Fruit fly (Drosophila melanogaster) whole organism, embryonic: ENCODE data around the gene PAPLA1.
A peak's percentile ranks its signal among the peaks of the same experiment; 100 is the strongest.

ENCODE experiments used
- Bteb2 ChIP-seq: fragments of 200-800 bp; sonication (Bioruptor generic); optimal IDR thresholded peaks from 2 replicates; lab custom pipeline; 2016; ENCODE audit warnings: missing biosample characterization, missing genetic modification characterization
- CG1024 ChIP-seq: fragments of 200-800 bp; sonication (Bioruptor generic); IDR thresholded peaks from 2 replicates; pipeline ENCODE4 v1.3.6; 2022; ENCODE audit warnings: missing biosample characterization, missing genetic modification characterization
- CG10979 ChIP-seq: fragments of 200-800 bp; sonication (Bioruptor generic); optimal IDR thresholded peaks from 2 replicates; lab custom pipeline; 2018; ENCODE audit warnings: missing biosample characterization, mild to moderate bottlenecking, missing genetic modification characterization, moderate library complexity
- CG11696 ChIP-seq: fragments of 200-800 bp; sonication (Bioruptor generic); IDR thresholded peaks from 2 replicates; pipeline ENCODE4 v1.3.6; 2022; ENCODE audit warnings: missing biosample characterization, missing genetic modification characterization
- CG12769 ChIP-seq: fragments of 200-800 bp; sonication (Bioruptor generic); optimal IDR thresholded peaks from 2 replicates; lab custom pipeline; 2019; ENCODE audit warnings: missing biosample characterization, mild to moderate bottlenecking, missing genetic modification characterization, moderate library complexity
- CG13775 ChIP-seq: fragments of 200-800 bp; sonication (Bioruptor generic); optimal IDR thresholded peaks from 3 replicates; lab custom pipeline; 2017; ENCODE audit warnings: missing biosample characterization, mild to moderate bottlenecking, missing genetic modification characterization
- CG14965 ChIP-seq: fragments of 200-800 bp; sonication (Bioruptor generic); optimal IDR thresholded peaks from 2 replicates; lab custom pipeline; 2016; ENCODE audit warnings: missing biosample characterization, missing genetic modification characterization, borderline replicate concordance
- CG15073 ChIP-seq: fragments of 200-800 bp; sonication (Bioruptor generic); optimal IDR thresholded peaks from 2 replicates; lab custom pipeline; 2016; ENCODE audit warnings: missing biosample characterization, missing genetic modification characterization
- CG17186 ChIP-seq: fragments of 200-800 bp; sonication (Bioruptor generic); optimal IDR thresholded peaks from 3 replicates; lab custom pipeline; 2017; ENCODE audit warnings: missing biosample characterization, missing genetic modification reagents, missing genetic modification characterization
- CG17361 ChIP-seq: fragments of 200-800 bp; sonication (Bioruptor generic); IDR thresholded peaks from 3 replicates; pipeline ENCODE4 v1.3.6; 2022; ENCODE audit warnings: missing biosample characterization, missing genetic modification characterization
- CG17829 ChIP-seq: fragments of 200-800 bp; optimal IDR thresholded peaks from 2 replicates; lab custom pipeline; 2019; ENCODE audit warnings: missing biosample characterization, mild to moderate bottlenecking, missing genetic modification characterization, moderate library complexity
- CG18011 ChIP-seq: fragments of 200-800 bp; sonication (Bioruptor generic); optimal IDR thresholded peaks from 2 replicates; lab custom pipeline; 2017; ENCODE audit warnings: missing biosample characterization, missing genetic modification characterization, mild to moderate bottlenecking, moderate library complexity, missing genotype
- CG18476 ChIP-seq: fragments of 200-800 bp; sonication (Bioruptor generic); optimal IDR thresholded peaks from 2 replicates; lab custom pipeline; 2016; ENCODE audit warnings: missing biosample characterization, mild to moderate bottlenecking, missing genetic modification characterization
- CG30431 ChIP-seq: fragments of 200-800 bp; sonication (Bioruptor generic); optimal IDR thresholded peaks from 2 replicates; lab custom pipeline; 2017; ENCODE audit warnings: missing biosample characterization, missing genetic modification characterization
- CG32532 ChIP-seq: fragments of 200-800 bp; sonication (Bioruptor generic); IDR thresholded peaks from 2 replicates; pipeline ENCODE4 v1.3.6; 2022; ENCODE audit warnings: missing biosample characterization, missing genetic modification characterization
- CG4282 ChIP-seq: fragments of 200-800 bp; sonication (Bioruptor generic); optimal IDR thresholded peaks from 2 replicates; lab custom pipeline; 2016; ENCODE audit warnings: missing biosample characterization, missing genetic modification characterization
- CG4730 ChIP-seq: fragments of 200-800 bp; sonication (Bioruptor generic); IDR thresholded peaks from 2 replicates; pipeline ENCODE4 v1.3.6; 2022; ENCODE audit warnings: missing biosample characterization, missing genetic modification characterization
- CG4854 ChIP-seq: fragments of 200-800 bp; sonication (Bioruptor generic); optimal IDR thresholded peaks from 2 replicates; lab custom pipeline; 2016; ENCODE audit warnings: missing biosample characterization, missing genetic modification characterization, inconsistent platforms
- CG6654 ChIP-seq: fragments of 200-800 bp; sonication (Bioruptor generic); optimal IDR thresholded peaks from 2 replicates; lab custom pipeline; 2017; ENCODE audit warnings: missing biosample characterization, mild to moderate bottlenecking, missing genetic modification characterization
- CG6791 ChIP-seq: fragments of 200-800 bp; sonication (Bioruptor generic); IDR thresholded peaks from 3 replicates; pipeline ENCODE4 v1.3.6; 2022; ENCODE audit warnings: missing biosample characterization, missing genetic modification characterization; ENCODE audit not compliant: partially characterized antibody
- CG8388 ChIP-seq: fragments of 200-800 bp; sonication (Bioruptor generic); optimal IDR thresholded peaks from 2 replicates; lab custom pipeline; 2019; ENCODE audit warnings: missing biosample characterization, mild to moderate bottlenecking, missing genetic modification characterization, moderate library complexity
- HLHmδ ChIP-seq: fragments of 200-800 bp; sonication (Bioruptor generic); optimal IDR thresholded peaks from 2 replicates; lab custom pipeline; 2018; ENCODE audit warnings: missing biosample characterization, mild to moderate bottlenecking, missing genetic modification characterization, moderate library complexity
- Hand ChIP-seq: fragments of 200-800 bp; sonication (Bioruptor generic); optimal IDR thresholded peaks from 2 replicates; lab custom pipeline; 2017; ENCODE audit warnings: mild to moderate bottlenecking, missing biosample characterization, missing genetic modification reagents, missing genetic modification characterization
- Hr3 ChIP-seq: fragments of 200-800 bp; sonication (Bioruptor generic); optimal IDR thresholded peaks from 3 replicates; lab custom pipeline; 2016; ENCODE audit warnings: missing biosample characterization, missing genetic modification characterization
- Kr ChIP-seq: fragments of 200-800 bp; sonication (Bioruptor generic); optimal IDR thresholded peaks from 2 replicates; lab custom pipeline; 2017; ENCODE audit warnings: missing biosample characterization, mild to moderate bottlenecking, missing genetic modification characterization
- MBD-R2 ChIP-seq: fragments of 200-800 bp; sonication (Bioruptor generic); IDR thresholded peaks from 2 replicates; pipeline ENCODE4 v1.3.6; 2022; ENCODE audit warnings: missing biosample characterization, missing genetic modification characterization
- MTF-1 ChIP-seq: fragments of 200-800 bp; sonication (Bioruptor generic); optimal IDR thresholded peaks from 2 replicates; lab custom pipeline; 2018; ENCODE audit warnings: missing biosample characterization, mild to moderate bottlenecking, missing genetic modification characterization, borderline replicate concordance
- Meics ChIP-seq: fragments of 200-800 bp; sonication (Bioruptor generic); optimal IDR thresholded peaks from 2 replicates; lab custom pipeline; 2017; ENCODE audit warnings: missing biosample characterization, mild to moderate bottlenecking, missing genetic modification characterization
- Nf-YA ChIP-seq: fragments of 200-800 bp; sonication (Bioruptor generic); IDR thresholded peaks from 2 replicates; pipeline ENCODE4 v1.3.6; 2022; ENCODE audit warnings: missing biosample characterization, missing genetic modification characterization
- Optix ChIP-seq: fragments of 200-800 bp; sonication (Bioruptor generic); IDR thresholded peaks from 3 replicates; pipeline ENCODE4 v1.3.6; 2022; ENCODE audit warnings: missing biosample characterization, missing genetic modification characterization
- Ravus ChIP-seq: fragments of 200-800 bp; sonication (Bioruptor generic); IDR thresholded peaks from 2 replicates; pipeline ENCODE4 v1.3.6; 2022; ENCODE audit warnings: missing biosample characterization, missing genetic modification characterization
- Scr ChIP-seq: fragments of 200-800 bp; sonication (Bioruptor generic); IDR thresholded peaks from 2 replicates; pipeline ENCODE4 v1.3.6; 2022; ENCODE audit warnings: missing biosample characterization, missing genetic modification characterization; ENCODE audit not compliant: partially characterized antibody
- TFAM ChIP-seq: fragments of 200-800 bp; sonication (Bioruptor generic); optimal IDR thresholded peaks from 2 replicates; lab custom pipeline; 2017; ENCODE audit warnings: missing biosample characterization, missing genetic modification characterization, inconsistent platforms
- ara ChIP-seq: fragments of 200-800 bp; sonication (Bioruptor generic); IDR thresholded peaks from 2 replicates; pipeline ENCODE4 v1.3.6; 2022; ENCODE audit warnings: missing biosample characterization, missing genetic modification characterization
- bab2 ChIP-seq: fragments of 200-800 bp; sonication (Bioruptor generic); optimal IDR thresholded peaks from 2 replicates; lab custom pipeline; 2016; ENCODE audit warnings: missing biosample characterization, missing genetic modification characterization
- ci ChIP-seq: fragments of 200-800 bp; sonication (Bioruptor generic); IDR thresholded peaks from 3 replicates; pipeline ENCODE4 v1.3.6; 2022; ENCODE audit warnings: missing biosample characterization, missing genetic modification characterization
- crp ChIP-seq, 2 experiments: fragments of 200-800 bp; sonication (Bioruptor generic); optimal IDR thresholded peaks; 2 replicates in 1 of 2; 3 replicates in 1 of 2; lab custom pipeline; 2017; ENCODE audit warnings: missing biosample characterization in 2 of 2, missing genetic modification characterization in 2 of 2, mild to moderate bottlenecking in 1 of 2, moderate library complexity in 1 of 2
- dm ChIP-seq: fragments of 200-800 bp; sonication (Bioruptor generic); optimal IDR thresholded peaks from 3 replicates; lab custom pipeline; 2016; ENCODE audit warnings: missing biosample characterization, missing genetic modification characterization
- exex ChIP-seq: fragments of 200-800 bp; sonication (Bioruptor generic); optimal IDR thresholded peaks from 4 replicates; lab custom pipeline; 2018; ENCODE audit warnings: missing biosample characterization, mild to moderate bottlenecking, missing genetic modification characterization, moderate library complexity
- gce ChIP-seq: fragments of 200-800 bp; sonication (Bioruptor generic); IDR thresholded peaks from 3 replicates; pipeline ENCODE4 v1.3.6; 2022; ENCODE audit warnings: missing biosample characterization, missing genetic modification characterization
- ham ChIP-seq: fragments of 200-800 bp; sonication (Bioruptor generic); IDR thresholded peaks from 2 replicates; pipeline ENCODE4 v1.3.6; 2022; ENCODE audit warnings: missing biosample characterization, missing genetic modification characterization
- klu ChIP-seq: fragments of 200-800 bp; sonication (Bioruptor generic); IDR thresholded peaks from 2 replicates; pipeline ENCODE4 v1.3.6; 2022; ENCODE audit warnings: missing biosample characterization, missing genetic modification characterization
- lbe ChIP-seq: fragments of 200-800 bp; sonication (Bioruptor generic); optimal IDR thresholded peaks from 2 replicates; lab custom pipeline; 2016; ENCODE audit warnings: missing biosample characterization, mild to moderate bottlenecking, missing genetic modification characterization
- luna ChIP-seq: fragments of 200-800 bp; sonication (Bioruptor generic); optimal IDR thresholded peaks from 2 replicates; lab custom pipeline; 2016; ENCODE audit warnings: missing biosample characterization, missing genetic modification characterization
- schlank ChIP-seq: fragments of 200-800 bp; sonication (Bioruptor generic); optimal IDR thresholded peaks from 2 replicates; lab custom pipeline; 2018; ENCODE audit warnings: missing biosample characterization, mild to moderate bottlenecking, missing genetic modification characterization
- sens ChIP-seq: fragments of 200-800 bp; sonication (Bioruptor generic); peaks from one replicate; lab custom pipeline; 2016; ENCODE audit warnings: missing biosample characterization, missing genetic modification characterization
- slou ChIP-seq: fragments of 200-800 bp; sonication (Bioruptor generic); optimal IDR thresholded peaks from 3 replicates; lab custom pipeline; 2016; ENCODE audit warnings: missing biosample characterization, missing genetic modification characterization
- sob ChIP-seq: fragments of 200-800 bp; sonication (Bioruptor generic); IDR thresholded peaks from 2 replicates; pipeline ENCODE4 v1.3.6; 2022; ENCODE audit warnings: missing biosample characterization, missing genetic modification characterization
- tx ChIP-seq: fragments of 200-800 bp; sonication (Bioruptor generic); optimal IDR thresholded peaks from 2 replicates; lab custom pipeline; 2016; ENCODE audit warnings: missing biosample characterization, missing genetic modification characterization
- zfh1 ChIP-seq: fragments of 200-800 bp; sonication (Bioruptor generic); IDR thresholded peaks from 3 replicates; pipeline ENCODE4 v1.3.6; 2022; ENCODE audit warnings: missing biosample characterization, missing genetic modification characterization

PAPLA1 gene

dm6 chr2L:8204996-8205567 is 45.6 kb upstream of the PAPLA1 start, which contains the start of gene SLC5A11 (continued):
- TF ChIP-seq CG6791 (no peak), CG11696 (GFP tag; lab: Robert Waterston, UW) (peak; percentile 92), CG13775 (GFP tag; lab: Kevin White, UChicago) (peak; percentile 88), Hr3 (GFP tag; lab: Kevin White, UChicago) (peak; percentile 96), CG17829 (tag; lab: Kevin White, UChicago) (peak; percentile 97), CG14965 (GFP tag; lab: Kevin White, UChicago) (peak; percentile 78), CG4854 (GFP tag; lab: Kevin White, UChicago) (peak; percentile 99), Bteb2 (GFP tag; lab: Kevin White, UChicago) (peak; percentile 41), ham (peak; percentile 95), Kr (no peak), CG30431 (GFP tag; lab: Kevin White, UChicago) (peak; percentile 23), ci (GFP tag; lab: Robert Waterston, UW) (peak; percentile 95), HLHmδ (GFP tag; lab: Kevin White, UChicago) (no peak), Ravus (peak; percentile 64), TFAM (GFP tag; lab: Kevin White, UChicago) (peak; percentile 40), bab2 (GFP tag; lab: Kevin White, UChicago) (peak; percentile 99), ara (GFP tag; lab: Robert Waterston, UW) (peak; percentile 94), CG18011 (GFP tag; lab: Kevin White, UChicago) (peak; percentile 84), CG32532 (GFP tag; lab: Robert Waterston, UW) (peak; percentile 98), Nf-YA (GFP tag; lab: Robert Waterston, UW) (peak; percentile 77), slou (GFP tag; lab: Kevin White, UChicago) (peak; percentile 100), CG8388 (GFP tag; lab: Kevin White, UChicago) (peak; percentile 94), Optix (GFP tag; lab: Robert Waterston, UW) (peak; percentile 68; the same call in 2 of the 3 replicates), zfh1 (peak; percentile 94), Meics (GFP tag; lab: Kevin White, UChicago) (peak; percentile 98), dm (GFP tag; lab: Kevin White, UChicago) (peak; percentile 70), crp (GFP tag; optimal IDR thresholded peaks at IDR 0.05; lab: Kevin White, UChicago) (peak in 1 of 2 experiments; percentile 71), CG4730 (GFP tag; lab: Robert Waterston, UW) (peak; percentile 96), CG17361 (GFP tag; lab: Robert Waterston, UW) (peak; percentile 95), CG15073 (peak; percentile 83), CG18476 (GFP tag; lab: Kevin White, UChicago) (peak; percentile 99), CG6654 (GFP tag; lab: Kevin White, UChicago) (peak; percentile 74), luna (GFP tag; lab: Kevin White, UChicago) (peak; percentile 14), Scr (GFP tag; lab: Robert Waterston, UW) (no peak), tx (peak; percentile 79), MTF-1 (GFP tag; lab: Kevin White, UChicago) (peak; percentile 63), exex (peak; percentile 85), CG4282 (GFP tag; lab: Kevin White, UChicago) (peak; percentile 81), sob (GFP tag; lab: Robert Waterston, UW) (peak; percentile 99), sens (GFP tag; lab: Kevin White, UChicago) (peak; percentile 84), klu (GFP tag; lab: Robert Waterston, UW) (peak; percentile 94), CG1024 (GFP tag; lab: Robert Waterston, UW) (peak; percentile 94), gce (peak; percentile 93), MBD-R2 (GFP tag; lab: Robert Waterston, UW) (peak; percentile 63; the same call in 1 of the 2 replicates), lbe (GFP tag; lab: Kevin White, UChicago) (peak; percentile 99), Hand (GFP tag; lab: Kevin White, UChicago) (peak; percentile 97), CG12769 (tag; lab: Kevin White, UChicago) (peak; percentile 83), CG10979 (peak; percentile 99), schlank (tag; lab: Kevin White, UChicago) (peak; percentile 70), CG17186 (GFP tag; lab: Kevin White, UChicago) (peak; percentile 75)
